Worm (Caenorhabditis elegans): Measurements from ENCODE around the gene pig-1.

ce11 chrIV:497155-497554 is 22.1 kb downstream of the pig-1 start:
- TF ChIP-seq dmd-4 (tag; optimal IDR thresholded peaks at IDR 0.05; ENCODE audit: borderline replicate concordance) (no peak), ceh-9 (tag; optimal IDR thresholded peaks at IDR 0.05) (no peak), pha-2 (tag; optimal IDR thresholded peaks at IDR 0.05) (no peak), ceh-2 (tag; optimal IDR thresholded peaks at IDR 0.05) (no peak), tbx-7 (tag; optimal IDR thresholded peaks at IDR 0.05) (no peak), ama-1 (optimal IDR thresholded peaks at IDR 0.05) (no peak), pqm-1 (tag; optimal IDR thresholded peaks at IDR 0.05) (no peak), unc-55 (GFP tag; optimal IDR thresholded peaks at IDR 0.05) (no peak), lin-11 (tag; optimal IDR thresholded peaks at IDR 0.05) (no peak)

Measured in whole organism, late embryonic.